Worm (Caenorhabditis elegans) whole organism, midembryonic: ENCODE data around the gene lact-5.
"Not testable (repeated sequence)": the region's sequence is repeated elsewhere in the genome, so short reads cannot be mapped to it uniquely, and the experiment has no call there.

Source experiments
- T22C8.4 ChIP-seq: fragments of 200-800 bp; sonication (Bioruptor generic); IDR thresholded peaks from 2 replicates; pipeline ENCODE4 v1.3.6; 2022; ENCODE audit warnings: missing genetic modification characterization, missing compliant biosample characterization
- cog-1 ChIP-seq: sonication (generic microtip); optimal IDR thresholded peaks from 2 replicates; lab custom pipeline; 2016; ENCODE audit warnings: missing genetic modification characterization, missing compliant biosample characterization
- flt-1 ChIP-seq: fragments of 200-800 bp; sonication (Bioruptor generic); IDR thresholded peaks from 2 replicates; pipeline ENCODE4 v1.3.6; 2022; ENCODE audit warnings: missing genetic modification characterization, missing compliant biosample characterization
- klf-2 ChIP-seq: fragments of 200-800 bp; sonication (Bioruptor generic); conservative IDR thresholded peaks from 2 replicates; pipeline ENCODE4 v1.3.6; 2022; ENCODE audit warnings: missing genetic modification reagents, missing genetic modification characterization, missing compliant biosample characterization
- med-1 ChIP-seq: sonication (generic microtip); optimal IDR thresholded peaks from 2 replicates; lab custom pipeline; 2017; ENCODE audit warnings: missing genetic modification characterization, mild to moderate bottlenecking, missing compliant biosample characterization, antibody characterized with exemption, missing genetic modification reagents; ENCODE audit not compliant: insufficient read depth
- ref-1 ChIP-seq: fragments of 200-800 bp; sonication (Bioruptor generic); conservative IDR thresholded peaks from 2 replicates; pipeline ENCODE4 v1.3.6; 2022; ENCODE audit warnings: missing genetic modification reagents, missing genetic modification characterization, missing compliant biosample characterization
- tab-1 ChIP-seq: fragments of 200-800 bp; sonication (Bioruptor generic); IDR thresholded peaks from 2 replicates; pipeline ENCODE4 v1.3.6; 2022; ENCODE audit warnings: missing genetic modification characterization, missing compliant biosample characterization
- ztf-23 ChIP-seq: fragments of 200-800 bp; sonication (Bioruptor generic); IDR thresholded peaks from 2 replicates; pipeline ENCODE4 v1.3.6; 2022; ENCODE audit warnings: missing genetic modification reagents, missing genetic modification characterization, missing compliant biosample characterization
- ztf-29 ChIP-seq: fragments of 200-800 bp; sonication (Bioruptor generic); IDR thresholded peaks from 2 replicates; pipeline ENCODE4 v1.3.6; 2022; ENCODE audit warnings: missing genetic modification reagents, missing genetic modification characterization, missing compliant biosample characterization

The lact-5 gene

DNA sequence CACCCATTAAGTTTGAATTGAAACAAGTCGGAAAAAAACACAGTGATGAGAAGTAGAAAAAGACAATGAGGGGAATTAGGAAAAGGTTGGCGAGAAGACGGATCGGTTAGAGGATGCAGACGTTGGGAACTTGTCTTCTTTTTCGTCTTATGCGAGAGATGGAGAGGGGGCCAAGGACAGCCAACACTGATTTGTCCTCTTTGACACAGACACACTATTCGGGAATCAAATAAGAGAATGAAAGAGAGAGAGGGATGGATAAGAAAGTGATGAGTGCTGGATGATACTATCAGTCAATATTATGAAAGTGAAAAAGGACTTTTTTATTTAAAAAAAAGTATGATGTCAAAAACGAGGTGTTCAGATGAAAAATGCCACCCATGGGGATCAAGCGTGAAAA is at the start of gene lact-5:
Gene lact-5, minus strand, starts transcription at position 1 of the 400 bp plus-strand sequence.
- no peak for TF ChIP-seq tab-1 (GFP tag; lab: Robert Waterston, UW)
- no peak for TF ChIP-seq T22C8.4
- TF ChIP-seq med-1 (GFP tag; lab: Kevin White, UChicago) = no peak
- TF ChIP-seq ztf-29 (GFP tag; lab: Robert Waterston, UW) = no peak
- TF ChIP-seq ref-1 (GFP tag; lab: Robert Waterston, UW) = no peak
- no peak for TF ChIP-seq flt-1 (GFP tag; lab: Robert Waterston, UW)

ce11 chrII:4870691-4871090 is 49.2 kb upstream of the lact-5 start, which contains the start of gene col-20:
Gene col-20, minus strand, starts transcription at chrII:4870791.
- TF ChIP-seq T22C8.4 (no peak), klf-2 (GFP tag; lab: Robert Waterston, UW) (no peak), cog-1 (no peak), tab-1 (GFP tag; lab: Robert Waterston, UW) (no peak), ztf-23 (GFP tag; lab: Robert Waterston, UW) (no peak), ztf-29 (GFP tag; lab: Robert Waterston, UW) (no peak), med-1 (GFP tag; lab: Kevin White, UChicago) (no peak), ref-1 (GFP tag; lab: Robert Waterston, UW) (no peak), flt-1 (GFP tag; lab: Robert Waterston, UW) (no peak)

DNA sequence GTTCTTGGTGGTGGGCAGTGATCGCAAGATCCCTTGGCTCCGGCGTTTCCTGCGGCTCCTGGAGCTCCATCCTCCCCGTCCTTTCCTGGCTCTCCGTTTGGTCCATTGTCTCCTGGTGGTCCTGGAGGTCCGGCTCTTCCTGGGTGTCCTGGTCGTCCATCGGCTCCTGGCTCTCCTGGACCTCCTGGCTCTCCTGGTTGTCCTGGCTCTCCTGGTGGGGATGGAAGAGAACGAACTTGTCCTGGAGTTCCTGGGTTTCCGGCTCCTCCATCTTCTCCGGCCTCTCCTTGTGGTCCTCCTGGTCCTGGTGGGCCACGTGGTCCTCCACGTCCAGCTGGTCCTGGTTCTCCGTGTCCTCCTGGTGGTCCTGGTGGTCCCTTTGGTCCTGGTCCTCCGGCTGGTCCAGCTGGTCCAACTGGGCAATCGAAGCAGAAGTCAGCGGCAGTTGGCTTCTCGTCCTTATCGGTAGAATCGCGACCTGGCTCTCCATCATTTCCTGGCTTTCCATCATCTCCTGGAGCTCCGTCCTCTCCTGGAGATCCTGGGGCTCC is 48.3 kb upstream of the lact-5 start:
- TF ChIP-seq ztf-23 (GFP tag; lab: Robert Waterston, UW) (no peak), klf-2 (GFP tag; lab: Robert Waterston, UW) (no peak), cog-1 (no peak), tab-1 (GFP tag; lab: Robert Waterston, UW) (no peak), flt-1 (GFP tag; lab: Robert Waterston, UW) (no peak), ztf-29 (GFP tag; lab: Robert Waterston, UW) (no peak), med-1 (GFP tag; lab: Kevin White, UChicago) (no peak), ref-1 (GFP tag; lab: Robert Waterston, UW) (no peak), T22C8.4 (no peak)

DNA sequence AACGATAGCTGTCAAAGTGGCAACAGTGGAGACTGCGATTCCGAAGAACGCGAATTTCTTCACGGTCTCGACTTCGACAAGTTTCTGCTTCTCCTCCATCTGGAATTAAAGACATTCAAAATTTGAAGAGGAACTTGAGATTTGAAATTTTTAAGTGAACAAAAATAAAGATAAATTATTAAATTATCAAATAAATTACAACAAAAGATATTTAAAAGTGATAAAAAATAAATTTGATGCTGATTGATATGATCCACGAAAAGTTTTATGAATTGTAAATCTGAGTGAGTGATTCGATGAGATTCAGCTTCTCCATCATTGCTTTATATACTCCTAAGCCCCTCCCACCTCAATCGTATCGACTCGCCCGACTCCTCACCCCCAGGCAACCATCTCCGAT is 45.9 kb upstream of the lact-5 start, which contains the start of gene col-17:
Gene col-17, minus strand, starts transcription at position 101 of the 400 bp plus-strand sequence.
- TF ChIP-seq klf-2 (GFP tag; lab: Robert Waterston, UW) = no peak
- TF ChIP-seq flt-1 (GFP tag; lab: Robert Waterston, UW) = no peak
- TF ChIP-seq cog-1 = no peak
- no peak for TF ChIP-seq tab-1 (GFP tag; lab: Robert Waterston, UW)

ce11 chrII:4866819-4867218 is 45.3 kb upstream of the lact-5 start:
- 0 out of 2 replicates have a peak, but pooled peaks have one; percentile 13 for TF ChIP-seq flt-1 (GFP tag; lab: Robert Waterston, UW)

ce11 chrII:4866045-4866444 is 44.5 kb upstream of the lact-5 start:
- TF ChIP-seq cog-1 (no peak), T22C8.4 (no peak), ztf-29 (GFP tag; lab: Robert Waterston, UW) (no peak), tab-1 (GFP tag; lab: Robert Waterston, UW) (no peak), ref-1 (GFP tag; lab: Robert Waterston, UW) (no peak), klf-2 (GFP tag; lab: Robert Waterston, UW) (no peak), flt-1 (GFP tag; lab: Robert Waterston, UW) (no peak), ztf-23 (GFP tag; lab: Robert Waterston, UW) (no peak), med-1 (GFP tag; lab: Kevin White, UChicago) (no peak)

DNA sequence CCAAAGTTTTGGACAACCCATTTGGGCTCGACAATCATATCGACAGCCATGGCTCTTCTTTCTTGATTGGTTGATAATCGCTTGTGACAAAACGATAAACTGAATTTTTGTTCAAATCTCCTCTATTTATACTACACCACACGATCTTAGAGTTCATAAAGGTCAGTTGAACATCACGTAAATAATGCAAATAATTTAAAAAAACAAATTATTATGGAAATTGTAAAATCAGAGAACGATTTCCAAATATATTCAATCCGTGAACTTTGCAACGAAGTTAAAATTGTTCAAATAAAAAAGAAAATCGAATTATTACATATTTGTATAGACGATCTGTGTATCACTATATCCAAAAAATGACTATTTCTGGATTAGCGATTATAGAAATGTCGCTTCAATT is 41.8 kb upstream of the lact-5 start, which contains the start of the genes mpst-4 and F11G11.14:
Gene mpst-4, minus strand, starts transcription at position 101 of the 400 bp plus-strand sequence.
Gene F11G11.14, plus strand, starts transcription at position 325 of the 400 bp plus-strand sequence.
- TF ChIP-seq tab-1 (GFP tag; lab: Robert Waterston, UW) (no peak), med-1 (GFP tag; lab: Kevin White, UChicago) (no peak), flt-1 (GFP tag; lab: Robert Waterston, UW) (no peak), T22C8.4 (no peak), ztf-29 (GFP tag; lab: Robert Waterston, UW) (no peak), ztf-23 (GFP tag; lab: Robert Waterston, UW) (no peak), cog-1 (no peak), klf-2 (GFP tag; lab: Robert Waterston, UW) (no peak), ref-1 (GFP tag; lab: Robert Waterston, UW) (no peak)

- not testable (repeated sequence) for TF ChIP-seq ref-1 (GFP tag; lab: Robert Waterston, UW); flt-1 (GFP tag; lab: Robert Waterston, UW); med-1 (GFP tag; lab: Kevin White, UChicago)
Measured at ce11 chrII:4860260-4860659, 38.7 kb upstream of the lact-5 start, which contains the start of the genes nspd-5 and F11G11.4. Gene nspd-5, minus strand, starts transcription at chrII:4860360. Gene F11G11.4, plus strand, starts transcription at chrII:4860594.

ce11 chrII:4858906-4859411 is 37.4 kb upstream of the lact-5 start:
- TF ChIP-seq flt-1 (GFP tag; lab: Robert Waterston, UW) = no peak
- no peak for TF ChIP-seq klf-2 (GFP tag; lab: Robert Waterston, UW)
- TF ChIP-seq T22C8.4 = no peak
- TF ChIP-seq cog-1 = no peak
- no peak for TF ChIP-seq tab-1 (GFP tag; lab: Robert Waterston, UW)
- TF ChIP-seq ztf-29 (GFP tag; lab: Robert Waterston, UW) = no peak
- no peak for TF ChIP-seq ztf-23 (GFP tag; lab: Robert Waterston, UW)
- no peak for TF ChIP-seq med-1 (GFP tag; lab: Kevin White, UChicago)
- no peak for TF ChIP-seq ref-1 (GFP tag; lab: Robert Waterston, UW)
